Worm (Caenorhabditis elegans): Measurements from ENCODE around the gene acdh-9.
"Not testable (repeated sequence)": the region's sequence is repeated elsewhere in the genome, so short reads cannot be mapped to it uniquely, and the experiment has no call there.

Gene acdh-9

ce11 chrII:825521-825920 is 22.9 kb downstream of the acdh-9 start, which contains the start of gene F28A10.1:
TSS of gene F28A10.1 (plus strand) at chrII:825821.
- no peak for TF ChIP-seq sma-9 (GFP tag; optimal IDR thresholded peaks at IDR 0.05)
- TF ChIP-seq sma-9 (tag; optimal IDR thresholded peaks at IDR 0.05), result no peak
- no peak for TF ChIP-seq ama-1 (optimal IDR thresholded peaks at IDR 0.05)
- no peak for TF ChIP-seq dmd-4 (tag; optimal IDR thresholded peaks at IDR 0.05)
- TF ChIP-seq Y55F3AM.14 (GFP tag; optimal IDR thresholded peaks at IDR 0.05), result no peak
- no peak for TF ChIP-seq crh-2 (tag; optimal IDR thresholded peaks at IDR 0.05)
- TF ChIP-seq nhr-10 (tag; optimal IDR thresholded peaks at IDR 0.05), result no peak
- TF ChIP-seq nhr-23 (tag; optimal IDR thresholded peaks at IDR 0.05), result no peak
- TF ChIP-seq nhr-6 (tag; optimal IDR thresholded peaks at IDR 0.05), result no peak
- no peak for TF ChIP-seq blmp-1 (tag; optimal IDR thresholded peaks at IDR 0.05; ENCODE audit: insufficient read depth)
- TF ChIP-seq egl-27 (tag; optimal IDR thresholded peaks at IDR 0.05), result no peak
- no peak for TF ChIP-seq nhr-12 (tag; optimal IDR thresholded peaks at IDR 0.05)
- no peak for TF ChIP-seq zag-1 (tag; optimal IDR thresholded peaks at IDR 0.05)
- no peak for TF ChIP-seq sem-4 (tag; optimal IDR thresholded peaks at IDR 0.05)
- no peak for TF ChIP-seq ztf-1 (GFP tag; conservative IDR thresholded peaks at IDR 0.05)
- TF ChIP-seq unc-39 (tag; optimal IDR thresholded peaks at IDR 0.05), result no peak
- TF ChIP-seq unc-55 (GFP tag; optimal IDR thresholded peaks at IDR 0.05), result no peak
- TF ChIP-seq elt-1 (tag; optimal IDR thresholded peaks at IDR 0.05), result no peak
- TF ChIP-seq mdl-1 (tag; optimal IDR thresholded peaks at IDR 0.05), result no peak
- no peak for TF ChIP-seq F13H6.1 (tag; optimal IDR thresholded peaks at IDR 0.05)

ce11 chrII:823529-823928 is 24.9 kb downstream of the acdh-9 start, which contains the start of gene F46F5.10:
TSS of gene F46F5.10 (plus strand) at chrII:823829.
- TF ChIP-seq nhr-21 (tag; optimal IDR thresholded peaks at IDR 0.05), result no peak
- no peak for TF ChIP-seq Y55F3AM.14 (GFP tag; optimal IDR thresholded peaks at IDR 0.05)
- no peak for TF ChIP-seq elt-3 (tag; optimal IDR thresholded peaks at IDR 0.05)
- TF ChIP-seq nhr-10 (tag; optimal IDR thresholded peaks at IDR 0.05), result no peak
- no peak for TF ChIP-seq alr-1 (tag; optimal IDR thresholded peaks at IDR 0.05)
- no peak for TF ChIP-seq nhr-25 (tag; optimal IDR thresholded peaks at IDR 0.05)
- TF ChIP-seq nhr-129 (tag; optimal IDR thresholded peaks at IDR 0.05), result no peak
- no peak for TF ChIP-seq F13H6.1 (tag; optimal IDR thresholded peaks at IDR 0.05)
- TF ChIP-seq egl-27 (tag; optimal IDR thresholded peaks at IDR 0.05), result no peak
- TF ChIP-seq aly-2 (tag; optimal IDR thresholded peaks at IDR 0.05), result no peak
- TF ChIP-seq blmp-1 (tag; optimal IDR thresholded peaks at IDR 0.05; ENCODE audit: insufficient read depth), result no peak
- TF ChIP-seq lin-39 (tag; optimal IDR thresholded peaks at IDR 0.05), result no peak

ce11 chrII:822730-823129 is 25.7 kb downstream of the acdh-9 start, which contains the start of gene msrp-4:
TSS of gene msrp-4 (minus strand) at chrII:822830.
- not testable (repeated sequence) for TF ChIP-seq ama-1 (optimal IDR thresholded peaks at IDR 0.05); sem-4 (tag; optimal IDR thresholded peaks at IDR 0.05); egl-27 (tag; optimal IDR thresholded peaks at IDR 0.05)

ce11 chrII:821514-821913 is 26.9 kb downstream of the acdh-9 start, which contains the start of gene F46F5.8:
TSS of gene F46F5.8 (minus strand) at chrII:821614.
- TF ChIP-seq alr-1 (tag; optimal IDR thresholded peaks at IDR 0.05) (no peak), blmp-1 (tag; optimal IDR thresholded peaks at IDR 0.05; ENCODE audit: insufficient read depth) (no peak), nhr-23 (tag; optimal IDR thresholded peaks at IDR 0.05) (no peak), crh-2 (tag; optimal IDR thresholded peaks at IDR 0.05) (no peak), unc-55 (GFP tag; optimal IDR thresholded peaks at IDR 0.05) (no peak), sma-3 (GFP tag; optimal IDR thresholded peaks at IDR 0.05) (no peak), unc-39 (tag; optimal IDR thresholded peaks at IDR 0.05) (no peak), F13H6.1 (tag; optimal IDR thresholded peaks at IDR 0.05) (no peak), nhr-77 (tag; optimal IDR thresholded peaks at IDR 0.05) (no peak), ceh-16 (tag; optimal IDR thresholded peaks at IDR 0.05) (no peak), ceh-82 (tag; optimal IDR thresholded peaks at IDR 0.05) (no peak), lin-11 (tag; optimal IDR thresholded peaks at IDR 0.05) (no peak), skn-1 (tag; optimal IDR thresholded peaks at IDR 0.05) (no peak), elt-1 (tag; optimal IDR thresholded peaks at IDR 0.05) (no peak)

- TF ChIP-seq mdl-1 (tag; optimal IDR thresholded peaks at IDR 0.05) (no peak), ztf-1 (GFP tag; conservative IDR thresholded peaks at IDR 0.05) (no peak)
Measured at ce11 chrII:820519-820918, 27.9 kb downstream of the acdh-9 start, which contains the start of gene F46F5.7. TSS of gene F46F5.7 (minus strand) at chrII:820619.
